Worm (Caenorhabditis elegans): ENCODE results near the gene F41C3.2.

- TF ChIP-seq cog-1 (tag; optimal IDR thresholded peaks at IDR 0.05) (no peak), T22C8.4 (GFP tag; IDR thresholded peaks at IDR 0.05) (no peak)
Observed at ce11 chrII:4776933-4777332, 27.2 kb downstream of the F41C3.2 start, which contains the start of gene F26G1.11.

Data from whole organism, midembryonic.